Worm (Caenorhabditis elegans) whole organism, L1 larva: ENCODE results near the gene C34E10.12.

Source experiments
- C04F5.9 ChIP-seq: sonication (generic microtip); optimal IDR thresholded peaks from 2 replicates; lab custom pipeline; 2016; ENCODE audit warnings: missing genetic modification characterization, missing compliant biosample characterization
- C16A3.4 ChIP-seq: fragments of 150-350 bp; optimal IDR thresholded peaks from 2 replicates; lab custom pipeline; 2014; ENCODE audit warnings: missing biosample characterization, missing genetic modification characterization
- F16B12.6 ChIP-seq: fragments of 150-350 bp; optimal IDR thresholded peaks from 2 replicates; lab custom pipeline; 2014; ENCODE audit warnings: missing biosample characterization, missing genetic modification characterization
- aha-1 ChIP-seq: fragments of 150-350 bp; optimal IDR thresholded peaks from 2 replicates; lab custom pipeline; 2014; ENCODE audit warnings: missing biosample characterization, missing genetic modification characterization
- aly-2 ChIP-seq: fragments of 150-350 bp; optimal IDR thresholded peaks from 2 replicates; lab custom pipeline; 2014; ENCODE audit warnings: missing biosample characterization, missing genetic modification characterization
- ama-1 ChIP-seq: fragments of 150-350 bp; optimal IDR thresholded peaks from 2 replicates; lab custom pipeline; 2014
- blmp-1 ChIP-seq: fragments of 150-350 bp; optimal IDR thresholded peaks from 2 replicates; lab custom pipeline; 2014; ENCODE audit warnings: missing biosample characterization, missing genetic modification characterization
- ceh-63 ChIP-seq: fragments of 200-800 bp; sonication (Bioruptor generic); optimal IDR thresholded peaks from 2 replicates; lab custom pipeline; 2018; ENCODE audit warnings: mild to moderate bottlenecking, missing genetic modification characterization, missing compliant biosample characterization
- ces-1 ChIP-seq: fragments of 150-350 bp; optimal IDR thresholded peaks from 2 replicates; lab custom pipeline; 2014; ENCODE audit warnings: missing biosample characterization, missing genetic modification reagents, missing genetic modification characterization
- dpl-1 ChIP-seq, 3 experiments: fragments of 150-350 bp in 2 of 3; sonication (generic microtip) in 1 of 3; optimal IDR thresholded peaks; 2 replicates each; lab custom pipeline; 2014 to 2017; ENCODE audit warnings: missing biosample characterization in 3 of 3, missing genetic modification characterization in 3 of 3, missing genetic modification reagents in 3 of 3
- efl-1 ChIP-seq, 4 experiments: fragments of 150-350 bp; optimal IDR thresholded peaks in 3 of 4; peaks in 1 of 4; 1 replicate in 1 of 4; 2 replicates in 3 of 4; lab custom pipeline; 2014; ENCODE audit warnings: missing biosample characterization in 2 of 4, missing genetic modification characterization in 2 of 4, missing genetic modification reagents in 2 of 4
- efl-3 ChIP-seq: fragments of 200-800 bp; sonication (Bioruptor generic); optimal IDR thresholded peaks from 2 replicates; lab custom pipeline; 2018; ENCODE audit warnings: mild to moderate bottlenecking, missing genetic modification characterization, missing compliant biosample characterization
- elt-2 ChIP-seq: sonication (generic microtip); optimal IDR thresholded peaks from 2 replicates; lab custom pipeline; 2016; ENCODE audit warnings: missing genetic modification characterization, mild to moderate bottlenecking, inconsistent platforms, missing compliant biosample characterization, missing genetic modification reagents
- elt-3 ChIP-seq, 6 experiments: fragments of 150-350 bp in 1 of 6; sonication (generic microtip); optimal IDR thresholded peaks; 2 replicates each; lab custom pipeline; 2017 to 2018; ENCODE audit warnings: missing biosample characterization in 6 of 6, missing genetic modification characterization in 6 of 6, inconsistent platforms in 1 of 6
- ets-5 ChIP-seq: fragments of 200-800 bp; sonication (Bioruptor generic); IDR thresholded peaks from 2 replicates; pipeline ENCODE4 v1.3.6; 2022; ENCODE audit warnings: missing genetic modification characterization, missing compliant biosample characterization
- hlh-4 ChIP-seq: sonication (generic microtip); optimal IDR thresholded peaks from 2 replicates; lab custom pipeline; 2016; ENCODE audit warnings: mild to moderate bottlenecking, missing genetic modification characterization, missing compliant biosample characterization
- lin-13 ChIP-seq: fragments of 150-350 bp; optimal IDR thresholded peaks from 2 replicates; lab custom pipeline; 2014; ENCODE audit warnings: missing biosample characterization, missing genetic modification reagents, missing genetic modification characterization
- lin-35 ChIP-seq, 2 experiments: fragments of 150-350 bp; optimal IDR thresholded peaks; 2 replicates each; lab custom pipeline; 2014; ENCODE audit warnings: missing biosample characterization in 2 of 2, missing genetic modification characterization in 2 of 2, missing genetic modification reagents in 2 of 2
- lir-3 ChIP-seq: sonication (generic microtip); optimal IDR thresholded peaks from 2 replicates; lab custom pipeline; 2016; ENCODE audit warnings: mild to moderate bottlenecking, missing genetic modification characterization, moderate library complexity, missing compliant biosample characterization; ENCODE audit not compliant: poor library complexity
- lsy-2 ChIP-seq, 2 experiments: fragments of 150-350 bp; optimal IDR thresholded peaks; 2 replicates each; lab custom pipeline; 2014; ENCODE audit warnings: missing biosample characterization in 2 of 2, missing genetic modification characterization in 2 of 2
- mep-1 ChIP-seq: fragments of 150-350 bp; optimal IDR thresholded peaks from 2 replicates; lab custom pipeline; 2014; ENCODE audit warnings: missing biosample characterization, missing genetic modification characterization
- nhr-71 ChIP-seq: sonication (generic microtip); optimal IDR thresholded peaks from 2 replicates; lab custom pipeline; 2016; ENCODE audit warnings: mild to moderate bottlenecking, missing genetic modification characterization, moderate library complexity, missing compliant biosample characterization
- nhr-76 ChIP-seq: sonication (generic microtip); optimal IDR thresholded peaks from 2 replicates; lab custom pipeline; 2017; ENCODE audit warnings: missing biosample characterization, missing genetic modification characterization
- nhr-77 ChIP-seq: fragments of 150-350 bp; optimal IDR thresholded peaks from 2 replicates; lab custom pipeline; 2014; ENCODE audit warnings: missing biosample characterization, missing genetic modification characterization
- nhr-85 ChIP-seq: sonication (generic microtip); peaks from one replicate; lab custom pipeline; 2016; ENCODE audit warnings: missing genetic modification characterization, inconsistent platforms, missing compliant biosample characterization
- snpc-4 ChIP-seq: fragments of 150-350 bp; optimal IDR thresholded peaks from 2 replicates; lab custom pipeline; 2014; ENCODE audit warnings: missing biosample characterization, missing genetic modification characterization
- snu-23 ChIP-seq: sonication (generic microtip); optimal IDR thresholded peaks from 2 replicates; lab custom pipeline; 2016; ENCODE audit warnings: missing genetic modification characterization, missing compliant biosample characterization
- swsn-7 ChIP-seq: sonication (generic microtip); optimal IDR thresholded peaks from 2 replicates; lab custom pipeline; 2016; ENCODE audit warnings: missing genetic modification characterization, missing compliant biosample characterization
- unc-130 ChIP-seq: fragments of 150-350 bp; optimal IDR thresholded peaks from 2 replicates; lab custom pipeline; 2017; ENCODE audit warnings: missing biosample characterization, missing genetic modification characterization, inconsistent platforms
- unc-30 ChIP-seq: sonication (generic microtip); optimal IDR thresholded peaks from 2 replicates; lab custom pipeline; 2017; ENCODE audit warnings: missing biosample characterization, missing genetic modification characterization
- unc-62 ChIP-seq: fragments of 150-350 bp; optimal IDR thresholded peaks from 2 replicates; lab custom pipeline; 2014; ENCODE audit warnings: missing biosample characterization, missing genetic modification reagents, missing genetic modification characterization
- unc-98 ChIP-seq: fragments of 200-800 bp; sonication (Bioruptor generic); IDR thresholded peaks from 2 replicates; pipeline ENCODE4 v1.3.6; 2022; ENCODE audit warnings: missing genetic modification characterization, missing compliant biosample characterization
- xbp-1 ChIP-seq: sonication (generic microtip); optimal IDR thresholded peaks from 2 replicates; lab custom pipeline; 2016; ENCODE audit warnings: missing genetic modification characterization, missing compliant biosample characterization
- zag-1 ChIP-seq: fragments of 150-350 bp; optimal IDR thresholded peaks from 2 replicates; lab custom pipeline; 2014; ENCODE audit warnings: missing biosample characterization, missing genetic modification characterization

Gene C34E10.12

ce11 chrIII:5200349-5200748 is 27.3 kb downstream of the C34E10.12 start (continued):
- TF ChIP-seq snpc-4 (tag; lab: Kevin White, UChicago): no peak
- TF ChIP-seq efl-1 (optimal IDR thresholded peaks at IDR 0.05; lab: Kevin White, UChicago): no peak
- peak in 1 of 2 experiments; percentile 64 for TF ChIP-seq efl-1 (GFP tag; optimal IDR thresholded peaks at IDR 0.05 in 1 of 2; lab: Kevin White, UChicago)
- peak; percentile 61 for TF ChIP-seq nhr-77 (tag; lab: Kevin White, UChicago)
- TF ChIP-seq mep-1 (tag; lab: Kevin White, UChicago): peak; percentile 26
- TF ChIP-seq C04F5.9 (tag; lab: Kevin White, UChicago): no peak
- TF ChIP-seq lin-13 (GFP tag; lab: Kevin White, UChicago): no peak
- no peak for TF ChIP-seq ces-1 (GFP tag; lab: Kevin White, UChicago)
- TF ChIP-seq, all 84 proteins: peak for 10

ce11 chrIII:5199577-5199976 is 28.1 kb downstream of the C34E10.12 start, which contains the start of gene emb-8:
TSS of gene emb-8 (minus strand) at chrIII:5199677.
- TF ChIP-seq lir-3 (tag; lab: Kevin White, UChicago) (no peak), unc-30 (no peak), hlh-4 (no peak), ets-5 (GFP tag; lab: Robert Waterston, UW) (no peak)

- TF ChIP-seq elt-2 (tag; lab: Kevin White, UChicago) (peak; percentile 5), efl-1 (optimal IDR thresholded peaks at IDR 0.05; lab: Kevin White, UChicago) (peak in 1 of 2 experiments; percentile 0), efl-1 (GFP tag; optimal IDR thresholded peaks at IDR 0.05 in 1 of 2; lab: Kevin White, UChicago) (no peak), swsn-7 (no peak), nhr-85 (tag; lab: Kevin White, UChicago) (peak; percentile 62), efl-3 (GFP tag; lab: Kevin White, UChicago) (no peak), nhr-76 (no peak), nhr-77 (tag; lab: Kevin White, UChicago) (no peak), ama-1 (peak; percentile 21), unc-130 (tag; lab: Kevin White, UChicago) (no peak), nhr-71 (peak; percentile 13), lsy-2 (tag; optimal IDR thresholded peaks at IDR 0.05; lab: Kevin White, UChicago) (no peak), zag-1 (tag; lab: Kevin White, UChicago) (no peak), aly-2 (tag; lab: Kevin White, UChicago) (peak; percentile 65), C04F5.9 (tag; lab: Kevin White, UChicago) (no peak)
Measured at ce11 chrIII:5196298-5197045, 31.2 kb downstream of the C34E10.12 start.

- TF ChIP-seq xbp-1 (tag; lab: Kevin White, UChicago) (no peak), C16A3.4 (tag; lab: Kevin White, UChicago) (no peak), elt-3 (tag; optimal IDR thresholded peaks at IDR 0.05; lab: Kevin White, UChicago) (peak in 1 of 6 experiments; percentile 10), nhr-85 (tag; lab: Kevin White, UChicago) (peak; percentile 26), ceh-63 (GFP tag; lab: Kevin White, UChicago) (no peak), nhr-71 (no peak), efl-1 (optimal IDR thresholded peaks at IDR 0.05; lab: Kevin White, UChicago) (no peak), efl-1 (GFP tag; optimal IDR thresholded peaks at IDR 0.05 in 1 of 2; lab: Kevin White, UChicago) (peak in 1 of 2 experiments; percentile 66), unc-98 (GFP tag; lab: Robert Waterston, UW) (no peak), snu-23 (GFP tag; lab: Kevin White, UChicago) (no peak)
Measured at ce11 chrIII:5195690-5196089, 32.0 kb downstream of the C34E10.12 start, which contains the start of gene moc-6. TSS of gene moc-6 (plus strand) at chrIII:5195990.

- TF ChIP-seq dpl-1 (GFP tag; optimal IDR thresholded peaks at IDR 0.05; lab: Kevin White, UChicago) (peak; percentile 26 to 46 (median 27)), efl-1 (optimal IDR thresholded peaks at IDR 0.05; lab: Kevin White, UChicago) (peak; percentile 12 to 16), efl-1 (GFP tag; optimal IDR thresholded peaks at IDR 0.05 in 1 of 2; lab: Kevin White, UChicago) (peak in 1 of 2 experiments; percentile 7), ceh-63 (GFP tag; lab: Kevin White, UChicago) (no peak), blmp-1 (tag; lab: Kevin White, UChicago) (peak; percentile 53), unc-62 (no peak), F16B12.6 (tag; lab: Kevin White, UChicago) (no peak), lin-35 (GFP tag; optimal IDR thresholded peaks at IDR 0.05; lab: Kevin White, UChicago) (peak in 1 of 2 experiments; percentile 53), lsy-2 (tag; optimal IDR thresholded peaks at IDR 0.05; lab: Kevin White, UChicago) (peak in 1 of 2 experiments; percentile 54), aha-1 (no peak)
Measured at ce11 chrIII:5193266-5193665, 34.4 kb downstream of the C34E10.12 start.
